Fruit fly (Drosophila melanogaster) whole organism, pupa: ENCODE data around the gene CG18662.

ENCODE experiments used
- CG10348 ChIP-seq: fragments of 200-800 bp; sonication (Bioruptor generic); IDR thresholded peaks from 2 replicates; pipeline ENCODE4 v1.3.6; 2022; ENCODE audit warnings: missing biosample characterization, missing genetic modification characterization
- CG12605 ChIP-seq: fragments of 200-800 bp; sonication (Bioruptor generic); IDR thresholded peaks from 2 replicates; pipeline ENCODE4 v1.3.6; 2022; ENCODE audit warnings: missing biosample characterization, missing genetic modification characterization
- CG13204 ChIP-seq: fragments of 200-800 bp; sonication (Bioruptor generic); optimal IDR thresholded peaks from 2 replicates; lab custom pipeline; 2018; ENCODE audit warnings: missing biosample characterization, mild to moderate bottlenecking, missing genetic modification characterization, moderate library complexity
- CG14655 ChIP-seq: fragments of 200-800 bp; sonication (Bioruptor generic); optimal IDR thresholded peaks from 3 replicates; lab custom pipeline; 2017; ENCODE audit warnings: mild to moderate bottlenecking, missing biosample characterization, missing genetic modification reagents, missing genetic modification characterization
- CG15710 ChIP-seq: fragments of 200-800 bp; sonication (Bioruptor generic); optimal IDR thresholded peaks from 2 replicates; lab custom pipeline; 2018; ENCODE audit warnings: missing biosample characterization, mild to moderate bottlenecking, missing genetic modification characterization, moderate library complexity
- CG17806 ChIP-seq: fragments of 200-800 bp; sonication (Bioruptor generic); optimal IDR thresholded peaks from 2 replicates; lab custom pipeline; 2018; ENCODE audit warnings: missing biosample characterization, mild to moderate bottlenecking, missing genetic modification characterization, moderate library complexity
- CG32121 ChIP-seq: fragments of 200-800 bp; sonication (Bioruptor generic); IDR thresholded peaks from 2 replicates; pipeline ENCODE4 v1.3.6; 2022; ENCODE audit warnings: missing biosample characterization, missing genetic modification characterization
- CG34367 ChIP-seq: fragments of 200-800 bp; sonication (Bioruptor generic); optimal IDR thresholded peaks from 2 replicates; lab custom pipeline; 2018; ENCODE audit warnings: missing biosample characterization, mild to moderate bottlenecking, missing genetic modification characterization
- CG4496 ChIP-seq: fragments of 200-800 bp; sonication (Bioruptor generic); IDR thresholded peaks from 3 replicates; pipeline ENCODE4 v1.3.6; 2022; ENCODE audit warnings: missing biosample characterization, missing genetic modification characterization
- CG8159 ChIP-seq: fragments of 200-800 bp; sonication (Bioruptor generic); optimal IDR thresholded peaks from 3 replicates; lab custom pipeline; 2018; ENCODE audit warnings: missing biosample characterization, mild to moderate bottlenecking, missing genetic modification characterization, moderate library complexity
- CG8301 ChIP-seq: fragments of 200-800 bp; sonication (Bioruptor generic); optimal IDR thresholded peaks from 2 replicates; lab custom pipeline; 2018; ENCODE audit warnings: missing biosample characterization, mild to moderate bottlenecking, missing genetic modification characterization
- CG9948 ChIP-seq: fragments of 200-800 bp; sonication (Bioruptor generic); optimal IDR thresholded peaks from 2 replicates; lab custom pipeline; 2018; ENCODE audit warnings: missing biosample characterization, mild to moderate bottlenecking, missing genetic modification characterization, moderate library complexity
- D1 ChIP-seq: fragments of 200-800 bp; sonication (Bioruptor generic); optimal IDR thresholded peaks from 2 replicates; lab custom pipeline; 2018; ENCODE audit warnings: missing biosample characterization, mild to moderate bottlenecking, missing genetic modification characterization, moderate library complexity
- EcR ChIP-seq: fragments of 200-800 bp; sonication (Bioruptor generic); optimal IDR thresholded peaks from 3 replicates; lab custom pipeline; 2019; ENCODE audit warnings: missing biosample characterization, missing genetic modification characterization, mild to moderate bottlenecking, moderate library complexity, missing genetic modification reagents
- Pif1A ChIP-seq: fragments of 200-800 bp; sonication (Bioruptor generic); optimal IDR thresholded peaks from 3 replicates; lab custom pipeline; 2016; ENCODE audit warnings: missing biosample characterization, missing genetic modification characterization
- Pif1B ChIP-seq: fragments of 200-800 bp; sonication (Bioruptor generic); optimal IDR thresholded peaks from 3 replicates; lab custom pipeline; 2016; ENCODE audit warnings: missing biosample characterization, missing genetic modification characterization
- Snoo ChIP-seq: fragments of 200-800 bp; sonication (Bioruptor generic); optimal IDR thresholded peaks from 3 replicates; lab custom pipeline; 2017; ENCODE audit warnings: missing biosample characterization, mild to moderate bottlenecking, missing genetic modification characterization, inconsistent platforms
- fd96Ca ChIP-seq: fragments of 200-800 bp; sonication (Bioruptor generic); IDR thresholded peaks from 3 replicates; pipeline ENCODE4 v1.3.6; 2022; ENCODE audit warnings: missing biosample characterization, missing genetic modification characterization
- gl ChIP-seq: fragments of 200-800 bp; sonication (Bioruptor generic); optimal IDR thresholded peaks from 2 replicates; lab custom pipeline; 2018; ENCODE audit warnings: missing biosample characterization, mild to moderate bottlenecking, missing genetic modification characterization
- rn ChIP-seq: fragments of 200-800 bp; sonication (Bioruptor generic); IDR thresholded peaks from 2 replicates; pipeline ENCODE4 v1.3.6; 2022; ENCODE audit warnings: missing biosample characterization, missing genetic modification characterization

CG18662 gene

dm6 chr2L:9013968-9014367, 33.5 kb downstream of the CG18662 start, which contains the start of gene Rcd-1r:
TSS of gene Rcd-1r (minus strand) at chr2L:9014068.
- TF ChIP-seq gl (tag; lab: Kevin White, UChicago) (no peak), CG14655 (GFP tag; lab: Kevin White, UChicago) (no peak), CG8301 (tag; lab: Kevin White, UChicago) (no peak), EcR (no peak), Pif1B (GFP tag; lab: Kevin White, UChicago) (no peak), CG4496 (no peak), Pif1A (GFP tag; lab: Kevin White, UChicago) (no peak), CG13204 (GFP tag; lab: Kevin White, UChicago) (no peak), CG8159 (no peak), fd96Ca (GFP tag; lab: Robert Waterston, UW) (no peak), Snoo (tag; lab: Kevin White, UChicago) (no peak), CG10348 (no peak), CG34367 (no peak), CG32121 (GFP tag; lab: Robert Waterston, UW) (no peak), CG17806 (tag; lab: Kevin White, UChicago) (no peak), rn (GFP tag; lab: Robert Waterston, UW) (no peak), CG9948 (tag; lab: Kevin White, UChicago) (no peak)

- TF ChIP-seq D1 (tag; lab: Kevin White, UChicago) (no peak), Pif1B (GFP tag; lab: Kevin White, UChicago) (no peak), CG14655 (GFP tag; lab: Kevin White, UChicago) (no peak), EcR (no peak), Pif1A (GFP tag; lab: Kevin White, UChicago) (no peak), CG8301 (tag; lab: Kevin White, UChicago) (no peak), CG17806 (tag; lab: Kevin White, UChicago) (no peak), gl (tag; lab: Kevin White, UChicago) (no peak), fd96Ca (GFP tag; lab: Robert Waterston, UW) (no peak), rn (GFP tag; lab: Robert Waterston, UW) (no peak), CG13204 (GFP tag; lab: Kevin White, UChicago) (no peak)
Measured at dm6 chr2L:9019438-9019837, 39.0 kb downstream of the CG18662 start.

- TF ChIP-seq CG32121 (GFP tag; lab: Robert Waterston, UW), result no peak
- no peak for TF ChIP-seq CG12605
- no peak for TF ChIP-seq Pif1A (GFP tag; lab: Kevin White, UChicago)
- TF ChIP-seq CG8301 (tag; lab: Kevin White, UChicago), result no peak
- no peak for TF ChIP-seq CG15710 (tag; lab: Kevin White, UChicago)
- no peak for TF ChIP-seq CG10348
- no peak for TF ChIP-seq CG4496
- TF ChIP-seq fd96Ca (GFP tag; lab: Robert Waterston, UW), result no peak
Measured at dm6 chr2L:9026157-9026556, 45.7 kb downstream of the CG18662 start.
